Worm (Caenorhabditis elegans) whole organism, L3 larva: Measurements from ENCODE around the gene lin-3.
A peak's percentile ranks its signal among the peaks of the same experiment; 100 is the strongest.

Experiments
- ZK546.5 ChIP-seq: sonication (generic microtip); optimal IDR thresholded peaks from 2 replicates; lab custom pipeline; 2017; ENCODE audit warnings: missing biosample characterization, missing genetic modification characterization
- ama-1 ChIP-seq: fragments of 150-350 bp; optimal IDR thresholded peaks from 2 replicates; lab custom pipeline; 2018
- ceh-16 ChIP-seq: sonication (generic microtip); optimal IDR thresholded peaks from 2 replicates; lab custom pipeline; 2017; ENCODE audit warnings: missing biosample characterization, missing genetic modification characterization
- ceh-28 ChIP-seq: fragments of 150-350 bp; optimal IDR thresholded peaks from 2 replicates; lab custom pipeline; 2014; ENCODE audit warnings: missing biosample characterization, missing genetic modification reagents, missing genetic modification characterization
- ceh-82 ChIP-seq: fragments of 150-350 bp; optimal IDR thresholded peaks from 2 replicates; lab custom pipeline; 2014; ENCODE audit warnings: missing biosample characterization, missing genetic modification characterization
- ceh-9 ChIP-seq: sonication (generic microtip); optimal IDR thresholded peaks from 2 replicates; lab custom pipeline; 2018; ENCODE audit warnings: missing biosample characterization, missing genetic modification characterization
- daf-12 ChIP-seq: fragments of 150-350 bp; optimal IDR thresholded peaks from 2 replicates; lab custom pipeline; 2014; ENCODE audit warnings: missing biosample characterization, missing genetic modification reagents, missing genetic modification characterization
- egl-27 ChIP-seq: sonication (generic microtip); optimal IDR thresholded peaks from 4 replicates; lab custom pipeline; 2017; ENCODE audit warnings: missing biosample characterization, missing genetic modification reagents, missing genetic modification characterization
- elt-1 ChIP-seq: fragments of 150-350 bp; optimal IDR thresholded peaks from 2 replicates; lab custom pipeline; 2014; ENCODE audit warnings: missing biosample characterization, missing genetic modification characterization
- elt-2 ChIP-seq: sonication (generic microtip); optimal IDR thresholded peaks from 2 replicates; lab custom pipeline; 2016; ENCODE audit warnings: missing genetic modification reagents, mild to moderate bottlenecking, missing genetic modification characterization, missing compliant biosample characterization
- elt-3 ChIP-seq, 3 experiments: fragments of 150-350 bp in 1 of 3; sonication (generic microtip) in 2 of 3; optimal IDR thresholded peaks; 2 replicates in 2 of 3; 4 replicates in 1 of 3; lab custom pipeline; 2014 to 2017; ENCODE audit warnings: missing biosample characterization in 3 of 3, missing genetic modification characterization in 3 of 3
- eor-1 ChIP-seq, 2 experiments: fragments of 150-350 bp; optimal IDR thresholded peaks; 2 replicates each; lab custom pipeline; 2014 to 2018; ENCODE audit warnings: missing biosample characterization in 2 of 2, missing genetic modification characterization in 2 of 2
- fkh-10 ChIP-seq: sonication (generic microtip); optimal IDR thresholded peaks from 2 replicates; lab custom pipeline; 2017; ENCODE audit warnings: missing biosample characterization, missing genetic modification reagents, missing genetic modification characterization
- hmg-11 ChIP-seq: sonication (generic microtip); optimal IDR thresholded peaks from 2 replicates; lab custom pipeline; 2016; ENCODE audit warnings: missing genetic modification characterization, missing compliant biosample characterization
- lin-15B ChIP-seq: fragments of 150-350 bp; optimal IDR thresholded peaks from 2 replicates; lab custom pipeline; 2014; ENCODE audit warnings: missing biosample characterization, missing genetic modification characterization
- lin-39 ChIP-seq: fragments of 150-350 bp; optimal IDR thresholded peaks from 2 replicates; lab custom pipeline; 2018; ENCODE audit warnings: missing biosample characterization, missing genetic modification reagents, missing genetic modification characterization
- lsy-12 ChIP-seq: sonication (generic microtip); optimal IDR thresholded peaks from 2 replicates; lab custom pipeline; 2016; ENCODE audit warnings: mild to moderate bottlenecking, missing genetic modification characterization, missing compliant biosample characterization
- nfya-1 ChIP-seq: sonication (generic microtip); optimal IDR thresholded peaks from 2 replicates; lab custom pipeline; 2017; ENCODE audit warnings: missing genetic modification characterization, mild to moderate bottlenecking, missing compliant biosample characterization, antibody characterized with exemption, moderate library complexity; ENCODE audit not compliant: insufficient read depth
- nhr-237 ChIP-seq: fragments of 150-350 bp; optimal IDR thresholded peaks from 2 replicates; lab custom pipeline; 2014; ENCODE audit warnings: missing biosample characterization, missing genetic modification characterization
- nhr-25 ChIP-seq: sonication (generic microtip); optimal IDR thresholded peaks from 2 replicates; lab custom pipeline; 2017; ENCODE audit warnings: missing biosample characterization, missing genetic modification characterization
- nhr-28 ChIP-seq: fragments of 150-350 bp; optimal IDR thresholded peaks from 2 replicates; lab custom pipeline; 2014; ENCODE audit warnings: missing biosample characterization, missing genetic modification characterization
- nhr-43 ChIP-seq: sonication (generic microtip); optimal IDR thresholded peaks from 2 replicates; lab custom pipeline; 2016; ENCODE audit warnings: mild to moderate bottlenecking, missing genetic modification characterization, missing compliant biosample characterization; ENCODE audit not compliant: poor library complexity, severe bottlenecking
- nhr-76 ChIP-seq: fragments of 150-350 bp; sonication (generic microtip); optimal IDR thresholded peaks from 5 replicates; lab custom pipeline; 2014; ENCODE audit warnings: missing biosample characterization, missing genetic modification characterization
- nhr-77 ChIP-seq: fragments of 150-350 bp; optimal IDR thresholded peaks from 2 replicates; lab custom pipeline; 2014; ENCODE audit warnings: missing biosample characterization, missing genetic modification characterization
- pha-4 ChIP-seq: fragments of 150-350 bp; optimal IDR thresholded peaks from 2 replicates; lab custom pipeline; 2014; ENCODE audit warnings: missing biosample characterization, missing genetic modification reagents, missing genetic modification characterization
- pqm-1 ChIP-seq: fragments of 150-350 bp; optimal IDR thresholded peaks from 2 replicates; lab custom pipeline; 2017; ENCODE audit warnings: missing biosample characterization, missing genetic modification characterization, inconsistent platforms
- sea-2 ChIP-seq: fragments of 150-350 bp; sonication (generic microtip); optimal IDR thresholded peaks from 4 replicates; lab custom pipeline; 2014; ENCODE audit warnings: missing biosample characterization, missing genetic modification reagents, missing genetic modification characterization
- skn-1 ChIP-seq: fragments of 150-350 bp; optimal IDR thresholded peaks from 2 replicates; lab custom pipeline; 2014; ENCODE audit warnings: missing biosample characterization, missing genetic modification characterization
- tbx-2 ChIP-seq: sonication (generic microtip); optimal IDR thresholded peaks from 2 replicates; lab custom pipeline; 2016; ENCODE audit warnings: mild to moderate bottlenecking, missing genetic modification characterization, missing compliant biosample characterization
- unc-39 ChIP-seq: sonication (generic microtip); optimal IDR thresholded peaks from 4 replicates; lab custom pipeline; 2017; ENCODE audit warnings: missing biosample characterization, missing genetic modification characterization
- zag-1 ChIP-seq: fragments of 150-350 bp; optimal IDR thresholded peaks from 2 replicates; lab custom pipeline; 2014; ENCODE audit warnings: missing biosample characterization, missing genetic modification characterization

lin-3 gene

ce11 chrIV:11094974-11095373, 40.9 kb downstream of the lin-3 start, which contains the start of gene M7.8:
M7.8 (minus strand) TSS chrIV:11095085.
- TF ChIP-seq fkh-10 (GFP tag; lab: Kevin White, UChicago) (peak; percentile 76), lin-15B (tag; lab: Kevin White, UChicago) (no peak)
- TF ChIP-seq, all 47 proteins: peak for 1

ce11 chrIV:11097795-11098194, 43.7 kb downstream of the lin-3 start, which contains the start of gene M7.12:
M7.12 (minus strand) TSS chrIV:11097982.
- TF ChIP-seq nfya-1 (tag; lab: Kevin White, UChicago): peak; percentile 7
- TF ChIP-seq ceh-28 (tag; lab: Kevin White, UChicago): no peak
- peak; percentile 37 for TF ChIP-seq pqm-1 (tag; lab: Kevin White, UChicago)
- TF ChIP-seq nhr-76: peak; percentile 76

DNA sequence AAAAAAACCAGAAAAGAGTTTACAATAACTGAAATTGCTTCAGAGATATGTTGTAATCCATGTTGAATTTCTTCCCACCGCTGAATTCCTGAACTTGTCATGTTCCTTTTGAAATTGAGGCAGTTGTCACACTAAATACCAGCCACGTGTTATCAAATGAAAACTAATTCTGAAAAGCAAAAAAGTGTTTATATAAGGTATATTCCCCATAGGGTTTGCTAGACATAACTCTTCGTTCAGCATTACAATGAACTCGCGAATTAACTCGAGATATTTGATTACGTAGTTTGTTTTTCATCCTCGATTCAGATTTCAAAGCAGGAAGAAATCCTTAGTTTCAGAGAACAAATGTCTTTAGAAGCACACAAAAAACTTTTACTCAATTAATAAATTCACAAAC, 46.2 kb downstream of the lin-3 start, which contains the start of gene str-3:
TSS of gene str-3 (minus strand) at position 101 of the 400 bp plus-strand sequence.
- TF ChIP-seq nhr-25 (tag; lab: Kevin White, UChicago) (no peak), hmg-11 (tag; lab: Kevin White, UChicago) (no peak), tbx-2 (tag; lab: Kevin White, UChicago) (no peak), pha-4 (tag; lab: Kevin White, UChicago) (no peak), nhr-77 (tag; lab: Kevin White, UChicago) (no peak), nhr-237 (no peak), elt-3 (tag; optimal IDR thresholded peaks at IDR 0.05; lab: Kevin White, UChicago) (no peak), unc-39 (tag; lab: Kevin White, UChicago) (no peak), skn-1 (tag; lab: Kevin White, UChicago) (no peak), eor-1 (tag; optimal IDR thresholded peaks at IDR 0.05; lab: Kevin White, UChicago) (no peak), elt-2 (tag; lab: Kevin White, UChicago) (no peak), lin-39 (tag; lab: Kevin White, UChicago) (no peak), ceh-82 (tag; lab: Kevin White, UChicago) (no peak), ceh-9 (tag; lab: Kevin White, UChicago) (no peak), lsy-12 (tag; lab: Kevin White, UChicago) (no peak), ceh-28 (tag; lab: Kevin White, UChicago) (no peak), sea-2 (GFP tag; lab: Kevin White, UChicago) (no peak), nhr-43 (tag; lab: Kevin White, UChicago) (no peak)

ce11 chrIV:11101383-11101782, 47.3 kb downstream of the lin-3 start, which contains the start of gene srlf-18:
srlf-18 (minus strand) TSS chrIV:11101483.
- TF ChIP-seq ceh-82 (tag; lab: Kevin White, UChicago) (no peak), ceh-16 (tag; lab: Kevin White, UChicago) (no peak), fkh-10 (GFP tag; lab: Kevin White, UChicago) (no peak), nhr-237 (no peak)
- TF ChIP-seq, all 47 proteins: peak for 0

- no peak for TF ChIP-seq daf-12
- TF ChIP-seq lsy-12 (tag; lab: Kevin White, UChicago): no peak
- TF ChIP-seq elt-1: no peak
- no peak for TF ChIP-seq ceh-82 (tag; lab: Kevin White, UChicago)
- no peak for TF ChIP-seq elt-2 (tag; lab: Kevin White, UChicago)
- no peak for TF ChIP-seq ama-1 (lab: Kevin White, UChicago)
- TF ChIP-seq egl-27 (tag; lab: Kevin White, UChicago): no peak
- TF ChIP-seq nhr-25 (tag; lab: Kevin White, UChicago): no peak
- TF ChIP-seq zag-1 (tag; lab: Kevin White, UChicago): no peak
- no peak for TF ChIP-seq nhr-43 (tag; lab: Kevin White, UChicago)
These were observed 48.5 kb downstream of the lin-3 start, which contains the start of gene srlf-17 for ce11 chrIV:11102608-11103007. srlf-17 (minus strand) TSS chrIV:11102708.

DNA sequence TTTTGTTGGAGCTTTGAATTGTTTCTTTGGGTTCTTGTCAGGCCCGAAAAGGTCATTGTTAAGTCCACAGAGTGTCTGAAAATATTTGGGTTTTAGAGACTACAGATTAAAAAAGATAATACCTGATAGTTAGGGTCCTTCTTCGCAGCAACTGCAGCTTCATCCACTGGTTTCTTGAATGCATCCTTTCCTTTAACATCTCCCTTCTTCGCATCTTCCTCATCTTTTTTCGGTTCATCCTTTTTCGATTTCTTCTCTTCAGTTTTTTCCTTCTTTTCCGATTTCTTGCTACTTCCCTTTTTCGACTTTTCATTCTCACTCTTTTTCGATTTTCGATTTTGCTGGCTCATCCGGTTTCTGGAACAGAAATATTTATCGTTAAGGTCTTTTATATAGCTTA, 49.4 kb downstream of the lin-3 start:
- TF ChIP-seq ZK546.5 (tag; lab: Kevin White, UChicago) (no peak), nhr-28 (tag; lab: Kevin White, UChicago) (no peak), nhr-77 (tag; lab: Kevin White, UChicago) (no peak), daf-12 (no peak), ceh-9 (tag; lab: Kevin White, UChicago) (no peak), tbx-2 (tag; lab: Kevin White, UChicago) (no peak), sea-2 (GFP tag; lab: Kevin White, UChicago) (no peak), hmg-11 (tag; lab: Kevin White, UChicago) (no peak), nhr-237 (no peak), ceh-28 (tag; lab: Kevin White, UChicago) (no peak), unc-39 (tag; lab: Kevin White, UChicago) (no peak)
